Fruit fly (Drosophila melanogaster): Measurements from ENCODE around the gene Boh1.

- TF ChIP-seq CG8478 (optimal IDR thresholded peaks at IDR 0.05): no peak
- no peak for TF ChIP-seq CTCF (optimal IDR thresholded peaks at IDR 0.05)
These were observed 3.5 kb upstream of the Boh1 start, which contains the start of gene RpL4 for dm6 chr3R:27922673-27923175.

All from S2 (cell line).